Fruit fly (Drosophila melanogaster): Measurements from ENCODE around the gene CG33658.

dm6 chr3R:24812987-24813636, 27.9 kb downstream of the CG33658 start:
- TF ChIP-seq Lpt (GFP tag; optimal IDR thresholded peaks at IDR 0.05) (no peak), CG4318 (GFP tag; optimal IDR thresholded peaks at IDR 0.05) (no peak), CG6792 (GFP tag; optimal IDR thresholded peaks at IDR 0.05) (no peak)

Measured in whole organism, prepupa.